Fruit fly (Drosophila melanogaster): ENCODE measurements around the gene CSN3.

- no peak for TF ChIP-seq CG8478 (optimal IDR thresholded peaks at IDR 0.05)
- no peak for TF ChIP-seq CTCF (optimal IDR thresholded peaks at IDR 0.05)
Observed at dm6 chr3L:20835882-20836281, 5.5 kb downstream of the CSN3 start, which contains the start of gene CG3288.

Data from S2 (cell line).